Worm (Caenorhabditis elegans) whole organism, L1 larva: ENCODE data around the gene C16D9.9.

Experiments
- blmp-1 ChIP-seq: fragments of 150-350 bp; optimal IDR thresholded peaks from 2 replicates; lab custom pipeline; 2014; ENCODE audit warnings: missing biosample characterization, missing genetic modification characterization
- fos-1 ChIP-seq: fragments of 150-350 bp; optimal IDR thresholded peaks from 2 replicates; lab custom pipeline; 2014; ENCODE audit warnings: missing biosample characterization, missing genetic modification characterization
- hlh-17 ChIP-seq: fragments of 200-800 bp; sonication (Bioruptor generic); optimal IDR thresholded peaks from 2 replicates; lab custom pipeline; 2018; ENCODE audit warnings: missing genetic modification characterization, mild to moderate bottlenecking, missing compliant biosample characterization, moderate library complexity, borderline replicate concordance
- hpl-2 ChIP-seq: fragments of 150-350 bp; optimal IDR thresholded peaks from 2 replicates; lab custom pipeline; 2014; ENCODE audit warnings: missing biosample characterization, missing genetic modification reagents, missing genetic modification characterization
- lsy-2 ChIP-seq, 2 experiments: fragments of 150-350 bp; optimal IDR thresholded peaks; 2 replicates each; lab custom pipeline; 2014; ENCODE audit warnings: missing biosample characterization in 2 of 2, missing genetic modification characterization in 2 of 2
- nhr-11 ChIP-seq: fragments of 150-350 bp; optimal IDR thresholded peaks from 2 replicates; lab custom pipeline; 2014; ENCODE audit warnings: missing biosample characterization, missing genetic modification characterization
- nhr-71 ChIP-seq: sonication (generic microtip); optimal IDR thresholded peaks from 2 replicates; lab custom pipeline; 2016; ENCODE audit warnings: mild to moderate bottlenecking, missing genetic modification characterization, moderate library complexity, missing compliant biosample characterization
- sup-37 ChIP-seq: fragments of 200-800 bp; sonication (Bioruptor generic); optimal IDR thresholded peaks from 2 replicates; lab custom pipeline; 2018; ENCODE audit warnings: mild to moderate bottlenecking, missing genetic modification characterization, missing compliant biosample characterization
- unc-62 ChIP-seq: fragments of 150-350 bp; optimal IDR thresholded peaks from 2 replicates; lab custom pipeline; 2014; ENCODE audit warnings: missing biosample characterization, missing genetic modification reagents, missing genetic modification characterization

ce11 chrV:8228712-8229119 is 35.3 kb upstream of the C16D9.9 start:
- TF ChIP-seq hpl-2 (GFP tag; lab: Kevin White, UChicago) (peak; percentile 36), blmp-1 (tag; lab: Kevin White, UChicago) (no peak), lsy-2 (tag; optimal IDR thresholded peaks at IDR 0.05; lab: Kevin White, UChicago) (peak; percentile 58 to 78), sup-37 (GFP tag; lab: Kevin White, UChicago) (peak; percentile 69), nhr-71 (tag; lab: Kevin White, UChicago) (peak; percentile 94), hlh-17 (GFP tag; lab: Kevin White, UChicago) (no peak), unc-62 (no peak), nhr-11 (tag; lab: Kevin White, UChicago) (peak; percentile 14), fos-1 (peak; percentile 52)
